Worm (Caenorhabditis elegans): ENCODE results near the gene Y41D4B.24.

DNA sequence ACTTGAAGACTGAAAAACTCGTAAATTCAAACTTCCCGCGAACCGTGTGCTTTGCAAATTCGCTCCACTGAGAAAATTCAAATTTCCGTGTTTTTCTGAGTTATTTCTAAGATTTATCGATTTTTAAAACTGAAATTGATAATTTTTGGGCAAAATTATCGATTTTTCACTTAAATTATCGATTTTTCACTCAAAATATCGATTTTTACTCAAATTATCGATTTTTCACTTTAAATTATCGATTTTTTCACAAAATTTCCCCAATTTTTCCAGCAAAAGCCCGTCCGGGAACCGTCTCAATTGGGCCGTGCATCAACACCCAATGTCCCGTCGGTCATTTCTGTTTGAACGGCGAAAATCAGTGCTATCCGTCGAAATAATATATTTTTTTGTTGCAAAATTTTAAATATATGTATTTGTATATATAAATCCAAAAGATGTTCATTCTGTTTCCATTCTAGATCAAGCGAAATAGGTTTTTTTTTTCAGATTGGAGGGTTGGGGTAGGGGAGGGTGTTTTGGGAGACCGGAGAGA is 45.6 kb upstream of the Y41D4B.24 start:
- TF ChIP-seq ceh-39 (tag; optimal IDR thresholded peaks at IDR 0.05) (no peak), unc-62 (GFP tag; optimal IDR thresholded peaks at IDR 0.05) (no peak), sem-2 (GFP tag; optimal IDR thresholded peaks at IDR 0.05) (no peak), lin-13 (tag; optimal IDR thresholded peaks at IDR 0.05) (no peak), nhr-12 (tag; optimal IDR thresholded peaks at IDR 0.05) (no peak)

Data from whole organism, mixed stage, embryonic.